Worm (Caenorhabditis elegans) whole organism, early embryonic: ENCODE measurements around the gene npr-21.

Experiments used
- B0310.2 ChIP-seq: sonication (generic microtip); optimal IDR thresholded peaks from 2 replicates; lab custom pipeline; 2016; ENCODE audit warnings: mild to moderate bottlenecking, missing genetic modification characterization, missing compliant biosample characterization
- F13C5.2 ChIP-seq: sonication (generic microtip); optimal IDR thresholded peaks from 2 replicates; lab custom pipeline; 2017; ENCODE audit warnings: mild to moderate bottlenecking, missing genetic modification characterization, inconsistent platforms, missing compliant biosample characterization
- aly-1 ChIP-seq: sonication (generic microtip); optimal IDR thresholded peaks from 2 replicates; lab custom pipeline; 2016; ENCODE audit warnings: missing genetic modification characterization, missing compliant biosample characterization
- ama-1 ChIP-seq: fragments of 150-350 bp; optimal IDR thresholded peaks from 2 replicates; lab custom pipeline; 2014
- ceh-13 ChIP-seq: fragments of 200-800 bp; sonication (Bioruptor generic); optimal IDR thresholded peaks from 2 replicates; lab custom pipeline; 2018; ENCODE audit warnings: mild to moderate bottlenecking, missing genetic modification characterization, missing compliant biosample characterization
- ceh-36 ChIP-seq: sonication (generic microtip); optimal IDR thresholded peaks from 2 replicates; lab custom pipeline; 2016; ENCODE audit warnings: missing genetic modification characterization, inconsistent platforms, missing compliant biosample characterization
- ets-7 ChIP-seq: sonication (generic microtip); optimal IDR thresholded peaks from 2 replicates; lab custom pipeline; 2016; ENCODE audit warnings: missing genotype, missing genetic modification characterization, missing compliant biosample characterization
- flt-1 ChIP-seq: fragments of 200-800 bp; sonication (Bioruptor generic); IDR thresholded peaks from 2 replicates; pipeline ENCODE4 v1.3.6; 2022; ENCODE audit warnings: missing genetic modification characterization, missing compliant biosample characterization
- hmbx-1 ChIP-seq: sonication (generic microtip); optimal IDR thresholded peaks from 2 replicates; lab custom pipeline; 2016; ENCODE audit warnings: mild to moderate bottlenecking, missing genetic modification characterization, missing compliant biosample characterization
- hmg-4 ChIP-seq: fragments of 200-800 bp; sonication (Bioruptor generic); optimal IDR thresholded peaks from 2 replicates; lab custom pipeline; 2018; ENCODE audit warnings: mild to moderate bottlenecking, missing genetic modification characterization, missing compliant biosample characterization
- hnd-1 ChIP-seq: sonication (generic microtip); optimal IDR thresholded peaks from 2 replicates; lab custom pipeline; 2016; ENCODE audit warnings: missing genetic modification characterization, missing compliant biosample characterization
- pes-1 ChIP-seq: fragments of 200-800 bp; sonication (Bioruptor generic); IDR thresholded peaks from 2 replicates; pipeline ENCODE4 v1.3.6; 2022; ENCODE audit warnings: missing genetic modification reagents, missing genetic modification characterization, missing compliant biosample characterization
- scrt-1 ChIP-seq: fragments of 200-800 bp; sonication (Bioruptor generic); IDR thresholded peaks from 2 replicates; pipeline ENCODE4 v1.3.6; 2022; ENCODE audit warnings: missing genetic modification characterization, missing compliant biosample characterization
- sea-1 ChIP-seq: fragments of 200-800 bp; sonication (Bioruptor generic); conservative IDR thresholded peaks from 2 replicates; pipeline ENCODE4 v1.3.6; 2022; ENCODE audit warnings: missing genetic modification characterization, missing compliant biosample characterization
- tbx-11 ChIP-seq: fragments of 200-800 bp; sonication (Bioruptor generic); IDR thresholded peaks from 2 replicates; pipeline ENCODE4 v1.3.6; 2022; ENCODE audit warnings: missing genetic modification characterization, missing compliant biosample characterization
- tbx-37 ChIP-seq: fragments of 200-800 bp; sonication (Bioruptor generic); conservative IDR thresholded peaks from 2 replicates; pipeline ENCODE4 v1.3.6; 2022; ENCODE audit warnings: missing genetic modification reagents, missing genetic modification characterization, missing compliant biosample characterization
- tra-4 ChIP-seq: sonication (generic microtip); optimal IDR thresholded peaks from 2 replicates; lab custom pipeline; 2017; ENCODE audit warnings: missing genetic modification characterization, missing compliant biosample characterization

Gene npr-21

DNA sequence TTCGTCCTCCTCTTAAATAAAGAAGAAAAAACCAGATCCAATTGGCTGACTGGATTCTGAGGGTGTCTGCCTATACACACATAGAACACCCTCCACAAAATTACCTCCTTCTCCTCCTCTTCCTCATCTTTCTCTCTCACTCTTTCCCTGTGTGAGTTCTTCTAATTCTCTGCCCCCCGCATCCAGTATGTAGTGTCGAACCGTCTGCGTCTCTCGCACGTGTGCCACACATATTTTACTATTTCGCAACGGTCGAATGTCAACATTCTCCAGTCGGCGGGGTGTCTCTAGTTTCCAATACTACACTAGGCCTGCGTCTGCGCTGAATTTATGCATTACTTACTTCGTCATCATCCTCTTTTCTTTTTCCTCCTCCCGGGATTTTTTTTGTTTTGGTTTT, 26.6 kb upstream of the npr-21 start:
- TF ChIP-seq hnd-1 (tag; lab: Kevin White, UChicago) = no peak
- no peak for TF ChIP-seq tbx-37
- no peak for TF ChIP-seq sea-1 (GFP tag; lab: Robert Waterston, UW)
- no peak for TF ChIP-seq B0310.2 (tag; lab: Kevin White, UChicago)
- no peak for TF ChIP-seq pes-1 (GFP tag; lab: Robert Waterston, UW)
- no peak for TF ChIP-seq ets-7
- TF ChIP-seq aly-1 (tag; lab: Kevin White, UChicago) = peak; percentile 33
- TF ChIP-seq ceh-13 (GFP tag; lab: Kevin White, UChicago) = no peak
- TF ChIP-seq ceh-36 = no peak
- no peak for TF ChIP-seq flt-1
- TF ChIP-seq hmg-4 (GFP tag; lab: Kevin White, UChicago) = peak; percentile 67
- peak; percentile 37 for TF ChIP-seq F13C5.2 (tag; lab: Kevin White, UChicago)
- no peak for TF ChIP-seq ama-1 (lab: Kevin White, UChicago)
- TF ChIP-seq scrt-1 (GFP tag; lab: Robert Waterston, UW) = no peak
- TF ChIP-seq hmbx-1 (tag; lab: Kevin White, UChicago) = no peak
- TF ChIP-seq tbx-11 (GFP tag; lab: Robert Waterston, UW) = no peak
- TF ChIP-seq tra-4 (tag; lab: Kevin White, UChicago) = no peak

DNA sequence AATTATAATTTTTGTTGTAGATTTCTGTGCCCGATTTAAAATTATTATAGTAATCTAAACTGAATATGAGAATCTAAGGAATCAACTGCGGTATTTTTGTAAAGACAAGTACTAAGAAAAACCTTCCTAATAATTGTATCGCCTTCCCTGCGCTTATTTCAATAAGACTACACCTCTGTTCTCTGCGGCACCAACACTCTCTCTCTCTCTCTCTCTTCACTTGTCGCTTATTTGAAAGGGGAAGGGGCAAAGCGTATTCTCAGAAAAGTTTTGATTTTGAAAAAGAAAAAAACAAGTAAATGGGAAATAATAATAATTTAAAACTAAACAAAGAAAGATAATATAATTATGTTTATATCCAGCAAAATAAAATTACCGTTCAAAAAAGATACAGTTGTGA, 23.5 kb upstream of the npr-21 start:
- peak; percentile 6 for TF ChIP-seq hmg-4 (GFP tag; lab: Kevin White, UChicago)
- peak; percentile 47; the same call in 1 of the 2 replicates for TF ChIP-seq tbx-37
- TF ChIP-seq scrt-1 (GFP tag; lab: Robert Waterston, UW) = no peak
- no peak for TF ChIP-seq B0310.2 (tag; lab: Kevin White, UChicago)
- TF ChIP-seq tra-4 (tag; lab: Kevin White, UChicago) = no peak
- TF ChIP-seq ama-1 (lab: Kevin White, UChicago) = no peak
- peak; percentile 77 for TF ChIP-seq F13C5.2 (tag; lab: Kevin White, UChicago)
- no peak for TF ChIP-seq ets-7
- TF ChIP-seq pes-1 (GFP tag; lab: Robert Waterston, UW) = peak; percentile 66; the same call in 1 of the 2 replicates
- TF ChIP-seq flt-1 = peak; percentile 65; the same call in 1 of the 2 replicates
- no peak for TF ChIP-seq ceh-36
- TF ChIP-seq hmbx-1 (tag; lab: Kevin White, UChicago) = no peak
- no peak for TF ChIP-seq sea-1 (GFP tag; lab: Robert Waterston, UW)

DNA sequence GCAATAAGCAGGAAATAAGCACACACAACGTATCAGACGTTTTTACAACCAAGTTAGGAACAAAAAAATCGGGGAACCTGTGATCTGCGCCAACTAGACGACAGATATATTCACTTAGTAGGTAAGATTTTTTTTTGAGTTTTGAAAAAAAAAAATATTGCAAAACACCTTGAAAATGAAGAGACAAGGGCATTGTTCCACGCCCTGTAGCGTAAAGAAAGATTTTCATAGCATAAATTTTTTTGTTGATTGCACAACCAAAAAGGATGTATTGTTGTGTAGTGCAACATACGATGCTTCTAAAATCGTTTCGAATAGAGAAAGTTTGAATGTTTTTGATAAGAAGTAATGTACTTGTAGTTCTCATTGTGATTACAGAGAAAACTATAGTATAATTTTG, 22.4 kb upstream of the npr-21 start:
- TF ChIP-seq ceh-13 (GFP tag; lab: Kevin White, UChicago) (no peak), tbx-11 (GFP tag; lab: Robert Waterston, UW) (no peak), sea-1 (GFP tag; lab: Robert Waterston, UW) (no peak), flt-1 (no peak), F13C5.2 (tag; lab: Kevin White, UChicago) (no peak), pes-1 (GFP tag; lab: Robert Waterston, UW) (no peak), tra-4 (tag; lab: Kevin White, UChicago) (no peak), ama-1 (lab: Kevin White, UChicago) (no peak), tbx-37 (no peak), scrt-1 (GFP tag; lab: Robert Waterston, UW) (no peak), hmg-4 (GFP tag; lab: Kevin White, UChicago) (no peak), B0310.2 (tag; lab: Kevin White, UChicago) (no peak), ets-7 (no peak), ceh-36 (no peak), hnd-1 (tag; lab: Kevin White, UChicago) (no peak), aly-1 (tag; lab: Kevin White, UChicago) (no peak), hmbx-1 (tag; lab: Kevin White, UChicago) (no peak)

DNA sequence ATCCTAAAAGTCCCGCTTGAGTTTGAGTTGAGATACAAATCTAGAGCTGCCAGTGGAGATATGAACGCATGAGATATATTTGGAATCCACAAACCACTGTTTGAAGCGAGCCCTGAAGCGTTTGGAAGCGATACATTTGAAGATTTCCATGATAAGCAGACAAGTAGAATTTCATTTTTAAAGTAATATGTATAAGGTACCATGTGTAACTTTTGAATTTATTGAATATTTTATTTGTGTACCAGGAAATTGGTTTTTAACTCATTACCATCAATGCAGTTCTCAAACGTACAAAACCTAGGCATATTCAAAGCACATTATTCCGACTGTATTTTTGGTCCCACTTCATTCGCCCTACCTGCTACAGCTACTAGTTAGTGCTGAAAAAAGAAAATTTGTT, 20.5 kb upstream of the npr-21 start, which contains the start of gene B0302.2:
B0302.2 (plus strand) TSS at position 301 of the 400 bp plus-strand sequence.
- TF ChIP-seq hnd-1 (tag; lab: Kevin White, UChicago) = no peak
- no peak for TF ChIP-seq sea-1 (GFP tag; lab: Robert Waterston, UW)

DNA sequence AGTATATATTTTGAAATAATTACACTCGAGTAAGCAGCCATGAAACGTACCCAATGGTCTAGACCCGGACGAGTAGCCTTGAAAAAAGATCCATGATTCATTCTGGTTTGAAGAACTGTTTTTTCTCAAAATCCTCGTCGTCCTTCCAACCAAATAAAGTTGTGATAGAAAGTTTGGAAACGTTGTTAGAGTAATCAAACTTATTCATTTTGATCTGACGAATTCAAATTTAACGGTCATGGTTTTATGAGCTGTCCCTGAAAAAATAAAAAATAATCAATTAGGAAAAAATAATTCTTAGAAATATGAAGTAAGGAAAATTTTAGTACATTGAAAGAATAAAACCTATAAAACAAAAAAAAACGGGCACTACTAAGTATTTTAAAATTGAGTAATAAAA, 18.9 kb upstream of the npr-21 start, which contains the start of gene B0302.4:
B0302.4 (minus strand) TSS at position 101 of the 400 bp plus-strand sequence.
- TF ChIP-seq hnd-1 (tag; lab: Kevin White, UChicago) (no peak), sea-1 (GFP tag; lab: Robert Waterston, UW) (no peak), B0310.2 (tag; lab: Kevin White, UChicago) (no peak), scrt-1 (GFP tag; lab: Robert Waterston, UW) (no peak), ama-1 (lab: Kevin White, UChicago) (no peak), tbx-11 (GFP tag; lab: Robert Waterston, UW) (no peak), F13C5.2 (tag; lab: Kevin White, UChicago) (no peak)

DNA sequence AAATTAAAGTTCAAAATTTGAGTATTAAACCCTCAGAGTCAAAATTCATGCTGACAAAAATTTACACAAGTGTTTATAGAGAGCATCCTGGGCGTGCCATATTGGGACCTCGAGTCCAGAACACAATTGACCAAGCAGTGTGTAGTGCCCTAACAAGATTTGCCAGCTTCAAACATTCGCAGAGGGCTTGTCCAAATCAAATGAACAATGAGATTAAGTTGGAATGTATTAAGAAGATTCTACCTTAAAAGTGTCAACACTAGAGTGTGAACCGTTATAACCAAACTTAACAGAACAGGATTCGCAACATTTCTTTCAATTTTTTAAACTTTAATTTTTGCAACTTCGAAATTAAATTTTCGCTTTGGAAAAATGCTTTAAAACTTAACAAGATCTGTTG, 12.6 kb upstream of the npr-21 start:
- TF ChIP-seq pes-1 (GFP tag; lab: Robert Waterston, UW) (no peak), ceh-13 (GFP tag; lab: Kevin White, UChicago) (no peak), B0310.2 (tag; lab: Kevin White, UChicago) (no peak), ceh-36 (no peak), scrt-1 (GFP tag; lab: Robert Waterston, UW) (no peak), tra-4 (tag; lab: Kevin White, UChicago) (no peak), tbx-11 (GFP tag; lab: Robert Waterston, UW) (no peak), ama-1 (lab: Kevin White, UChicago) (no peak), aly-1 (tag; lab: Kevin White, UChicago) (no peak), sea-1 (GFP tag; lab: Robert Waterston, UW) (no peak), hmbx-1 (tag; lab: Kevin White, UChicago) (no peak), hnd-1 (tag; lab: Kevin White, UChicago) (no peak), tbx-37 (no peak), F13C5.2 (tag; lab: Kevin White, UChicago) (no peak), ets-7 (no peak)

- TF ChIP-seq ets-7 (no peak), F13C5.2 (tag; lab: Kevin White, UChicago) (no peak)
Measured at ce11 chrX:17168086-17168485, 10.3 kb upstream of the npr-21 start.
